Fruit fly (Drosophila melanogaster): ENCODE measurements around the gene CG4287.

Gene CG4287

DNA sequence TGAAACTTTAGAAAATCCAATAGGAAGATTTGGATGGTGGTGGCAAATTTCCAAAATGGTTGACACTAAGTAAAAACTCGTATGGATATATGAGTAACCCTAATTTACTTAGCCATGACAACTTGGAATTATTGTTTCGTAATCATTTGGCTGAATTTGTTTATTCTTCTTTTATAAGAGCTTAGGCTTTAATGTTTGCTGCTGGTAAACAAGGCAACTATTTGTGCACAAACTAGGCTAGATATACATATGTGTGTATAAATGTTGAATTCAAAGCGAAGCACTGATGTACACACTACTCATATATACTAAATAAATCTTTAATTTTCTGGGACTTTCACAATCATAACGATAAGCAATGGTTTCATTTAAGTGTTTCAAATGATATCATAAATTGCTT is 42.3 kb upstream of the CG4287 start (continued):
- TF ChIP-seq CG42726 (GFP tag; IDR thresholded peaks at IDR 0.05; ENCODE audit: partially characterized antibody) (no peak), CG31365 (tag; optimal IDR thresholded peaks at IDR 0.05) (peak; percentile 47), CG12071 (GFP tag; optimal IDR thresholded peaks at IDR 0.05) (peak; percentile 68), ssp (GFP tag; IDR thresholded peaks at IDR 0.05) (no peak), CG3281 (GFP tag; optimal IDR thresholded peaks at IDR 0.05) (peak; percentile 55), ash1 (GFP tag; optimal IDR thresholded peaks at IDR 0.05) (no peak), Hmr (GFP tag; optimal IDR thresholded peaks at IDR 0.05) (peak; percentile 54), CG34224 (GFP tag; IDR thresholded peaks at IDR 0.05; ENCODE audit: partially characterized antibody) (no peak), CG10366 (GFP tag; IDR thresholded peaks at IDR 0.05) (no peak), kni (GFP tag; optimal IDR thresholded peaks at IDR 0.05) (peak; percentile 36), CG34422 (GFP tag; IDR thresholded peaks at IDR 0.05) (no peak), D19A (tag; optimal IDR thresholded peaks at IDR 0.05) (peak; percentile 8), Hey (tag; optimal IDR thresholded peaks at IDR 0.05) (peak; percentile 1), insv (GFP tag; optimal IDR thresholded peaks at IDR 0.05) (peak in 1 of 2 experiments; percentile 10), dmrt11E (tag; optimal IDR thresholded peaks at IDR 0.05) (peak; percentile 37), CG9727 (GFP tag; optimal IDR thresholded peaks at IDR 0.05) (peak; percentile 37), Scr (GFP tag; IDR thresholded peaks at IDR 0.05; ENCODE audit: partially characterized antibody) (no peak), CG11456 (GFP tag; IDR thresholded peaks at IDR 0.05) (no peak), CG8290 (GFP tag; optimal IDR thresholded peaks at IDR 0.05) (no peak), CG8290 (tag; optimal IDR thresholded peaks at IDR 0.05) (peak in 1 of 2 experiments; percentile 62), oc (tag; optimal IDR thresholded peaks at IDR 0.05) (no peak), mld (GFP tag; IDR thresholded peaks at IDR 0.05; ENCODE audit: partially characterized antibody) (no peak), bab2 (GFP tag; optimal IDR thresholded peaks at IDR 0.05) (peak; percentile 55), CG4282 (GFP tag; optimal IDR thresholded peaks at IDR 0.05) (no peak), lov (optimal IDR thresholded peaks at IDR 0.05) (no peak), lov (GFP tag; IDR thresholded peaks at IDR 0.05) (no peak), CG10147 (GFP tag; optimal IDR thresholded peaks at IDR 0.05) (peak; percentile 18), CG2129 (GFP tag; IDR thresholded peaks at IDR 0.05; ENCODE audit: partially characterized antibody) (no peak), CG11696 (GFP tag; IDR thresholded peaks at IDR 0.05) (no peak), ranshi (GFP tag; IDR thresholded peaks at IDR 0.05) (no peak), MTF-1 (GFP tag; optimal IDR thresholded peaks at IDR 0.05; ENCODE audit: borderline replicate concordance) (peak; percentile 75), CG8478 (optimal IDR thresholded peaks at IDR 0.05) (no peak), CG7271 (tag; optimal IDR thresholded peaks at IDR 0.05) (no peak), lbe (GFP tag; optimal IDR thresholded peaks at IDR 0.05) (no peak), CG13424 (tag; optimal IDR thresholded peaks at IDR 0.05) (peak; percentile 51), toy (GFP tag; IDR thresholded peaks at IDR 0.05) (no peak), Lpt (GFP tag; optimal IDR thresholded peaks at IDR 0.05) (no peak), HmgZ (tag; optimal IDR thresholded peaks at IDR 0.05) (no peak), mirr (GFP tag; optimal IDR thresholded peaks at IDR 0.05) (no peak), vvl (GFP tag; IDR thresholded peaks at IDR 0.05) (no peak), fd64A (GFP tag; optimal IDR thresholded peaks at IDR 0.05) (peak; percentile 73), eyg (GFP tag; optimal IDR thresholded peaks at IDR 0.05) (no peak), yki (optimal IDR thresholded peaks at IDR 0.05) (no peak), CG1832 (GFP tag; optimal IDR thresholded peaks at IDR 0.05) (no peak), CG11504 (tag; optimal IDR thresholded peaks at IDR 0.05) (peak; percentile 44), CG12391 (tag; optimal IDR thresholded peaks at IDR 0.05) (peak; percentile 29), gsb-n (tag; optimal IDR thresholded peaks at IDR 0.05) (peak; percentile 48), CG10321 (GFP tag; IDR thresholded peaks at IDR 0.05) (no peak), CG6689 (GFP tag; IDR thresholded peaks at IDR 0.05) (no peak), Dfd (GFP tag; optimal IDR thresholded peaks at IDR 0.05) (no peak), CG17359 (tag; optimal IDR thresholded peaks at IDR 0.05) (peak; percentile 74), ato (GFP tag; IDR thresholded peaks at IDR 0.05; ENCODE audit: partially characterized antibody) (no peak)
